Worm (Caenorhabditis elegans): Measurements from ENCODE around the gene mca-3.
A peak's percentile ranks its signal among the peaks of the same experiment; 100 is the strongest.

Gene mca-3

DNA sequence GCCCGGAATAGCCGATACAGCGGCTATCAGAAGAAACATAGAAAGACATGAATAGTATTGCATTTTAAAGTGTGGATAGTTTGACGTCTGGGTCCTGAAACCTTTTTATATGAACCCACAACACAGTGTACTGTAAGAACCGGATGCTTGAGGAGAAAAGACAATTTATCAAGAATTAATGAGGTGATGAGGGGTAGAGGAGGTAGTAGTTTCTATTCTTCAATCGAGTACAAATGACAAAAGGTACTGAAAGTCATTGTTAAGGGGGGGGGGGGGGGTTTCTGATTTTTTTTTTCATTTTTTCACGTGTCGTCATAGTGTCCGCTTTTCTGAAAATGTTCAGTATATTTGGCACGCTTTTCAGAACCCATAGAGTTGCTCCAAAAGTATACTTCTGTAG is 66.1 kb downstream of the mca-3 start, which contains the start of gene Y67D8C.7:
TSS of gene Y67D8C.7 (minus strand) at position 101 of the 400 bp plus-strand sequence.
- TF ChIP-seq sea-2 (GFP tag; IDR thresholded peaks at IDR 0.05), result no peak
- TF ChIP-seq sptf-2 (GFP tag; optimal IDR thresholded peaks at IDR 0.05), result no peak
- TF ChIP-seq hrde-1 (tag; optimal IDR thresholded peaks at IDR 0.05; ENCODE audit: borderline replicate concordance), result no peak
- no peak for TF ChIP-seq let-607 (tag; optimal IDR thresholded peaks at IDR 0.05)
- no peak for TF ChIP-seq mcd-1 (GFP tag; IDR thresholded peaks at IDR 0.05)
- TF ChIP-seq Y79H2A.3 (GFP tag; conservative IDR thresholded peaks at IDR 0.05), result no peak
- no peak for TF ChIP-seq hlh-12 (tag; optimal IDR thresholded peaks at IDR 0.05)
- TF ChIP-seq madf-3 (GFP tag; IDR thresholded peaks at IDR 0.05), result no peak
- no peak for TF ChIP-seq B0261.1 (tag; optimal IDR thresholded peaks at IDR 0.05)
- no peak for TF ChIP-seq hsf-1 (GFP tag; IDR thresholded peaks at IDR 0.05)
- no peak for TF ChIP-seq lir-1 (GFP tag; conservative IDR thresholded peaks at IDR 0.05)
- no peak for TF ChIP-seq rec-8 (tag; optimal IDR thresholded peaks at IDR 0.05)

DNA sequence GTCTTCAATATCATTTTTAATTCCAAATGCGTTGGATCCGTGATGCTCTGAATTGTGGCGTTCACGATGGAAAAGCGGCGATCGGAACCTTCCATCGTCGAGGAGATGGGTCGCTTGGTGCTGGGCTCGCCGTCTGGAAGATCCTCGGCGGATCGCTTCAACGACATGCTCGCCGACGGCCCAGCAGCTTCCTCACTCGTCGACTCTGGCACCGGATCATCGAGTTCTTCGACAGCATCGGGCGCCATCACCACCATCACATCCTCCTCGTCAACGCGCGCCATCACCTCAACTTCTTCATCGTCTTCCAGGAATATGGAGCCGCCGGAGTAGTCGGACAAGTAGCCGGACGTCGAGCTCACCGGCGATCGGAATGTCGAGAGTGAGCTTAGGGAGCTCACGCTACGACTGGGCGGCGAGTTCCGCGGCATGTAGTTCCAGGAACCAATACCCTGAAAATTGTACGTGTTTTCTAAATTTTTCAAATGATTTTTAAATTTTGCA is 70.0 kb downstream of the mca-3 start, which contains the start of gene Y67D8C.6:
TSS of gene Y67D8C.6 (minus strand) at position 454 of the 504 bp plus-strand sequence.
- TF ChIP-seq zfh-2 (GFP tag; conservative IDR thresholded peaks at IDR 0.05) (peak; percentile 84), mxl-1 (tag; optimal IDR thresholded peaks at IDR 0.05) (no peak), atf-7 (tag; optimal IDR thresholded peaks at IDR 0.05) (no peak), tbx-9 (tag; optimal IDR thresholded peaks at IDR 0.05; ENCODE audit: borderline replicate concordance) (no peak), K11D2.4 (GFP tag; IDR thresholded peaks at IDR 0.05) (no peak), bed-2 (GFP tag; IDR thresholded peaks at IDR 0.05) (no peak), egrh-3 (GFP tag; IDR thresholded peaks at IDR 0.05) (peak; percentile 72; the same call in 1 of the 2 replicates), mcd-1 (GFP tag; IDR thresholded peaks at IDR 0.05) (0 out of 2 replicates have a peak, but pooled peaks have one; percentile 19), ama-1 (optimal IDR thresholded peaks at IDR 0.05) (no peak), ama-1 (GFP tag; optimal IDR thresholded peaks at IDR 0.05) (no peak)

DNA sequence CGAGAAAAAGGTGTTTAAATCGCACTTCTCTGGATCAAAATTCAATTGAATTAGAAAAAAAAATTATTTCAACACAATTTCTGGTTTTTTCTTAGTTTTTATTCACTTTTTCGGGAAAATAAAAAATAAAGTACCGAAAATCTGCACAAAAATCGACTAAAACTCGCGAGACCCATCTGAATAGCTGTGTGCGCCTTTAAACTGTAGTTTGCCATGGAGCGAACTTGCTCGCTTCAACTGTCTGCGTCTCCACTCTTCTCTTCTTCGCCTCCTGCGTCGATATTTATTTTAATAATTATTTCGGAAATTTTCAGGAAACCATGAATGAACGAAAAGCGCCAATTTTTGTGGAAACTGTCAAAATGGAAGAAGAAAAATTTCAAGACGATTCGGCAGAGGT is 77.1 kb downstream of the mca-3 start:
- TF ChIP-seq D2030.7 (GFP tag; IDR thresholded peaks at IDR 0.05) (peak; percentile 70), xnd-1 (tag; optimal IDR thresholded peaks at IDR 0.05) (peak; percentile 55), Y53G8AR.9 (GFP tag; conservative IDR thresholded peaks at IDR 0.05) (no peak), ccch-3 (GFP tag; optimal IDR thresholded peaks at IDR 0.05) (no peak), mcd-1 (GFP tag; IDR thresholded peaks at IDR 0.05) (peak; percentile 87), madf-6 (GFP tag; IDR thresholded peaks at IDR 0.05) (peak; percentile 86), dpff-1 (tag; optimal IDR thresholded peaks at IDR 0.05) (no peak), lag-1 (GFP tag; IDR thresholded peaks at IDR 0.05) (no peak), F22D6.2 (tag; optimal IDR thresholded peaks at IDR 0.05) (no peak), F10E7.11 (tag; optimal IDR thresholded peaks at IDR 0.05) (no peak), ztf-25 (GFP tag; IDR thresholded peaks at IDR 0.05) (no peak), F49E8.2 (tag; optimal IDR thresholded peaks at IDR 0.05; ENCODE audit: insufficient read depth) (peak; percentile 28), gei-17 (GFP tag; optimal IDR thresholded peaks at IDR 0.05) (no peak), efl-1 (GFP tag; optimal IDR thresholded peaks at IDR 0.05) (peak; percentile 35), attf-3 (GFP tag; conservative IDR thresholded peaks at IDR 0.05) (peak; percentile 55; the same call in 1 of the 2 replicates), lsl-1 (GFP tag; optimal IDR thresholded peaks at IDR 0.05) (peak; percentile 90), ztf-28 (GFP tag; IDR thresholded peaks at IDR 0.05) (0 out of 2 replicates have a peak, but pooled peaks have one; percentile 57), F23B12.7 (tag; optimal IDR thresholded peaks at IDR 0.05; ENCODE audit: insufficient read depth) (no peak), F33H1.4 (GFP tag; IDR thresholded peaks at IDR 0.05) (peak; percentile 83), ceh-91 (GFP tag; IDR thresholded peaks at IDR 0.05) (peak; percentile 82), ceh-100 (GFP tag; IDR thresholded peaks at IDR 0.05) (peak; percentile 68; the same call in 1 of the 2 replicates), ama-1 (optimal IDR thresholded peaks at IDR 0.05) (no peak), ama-1 (GFP tag; optimal IDR thresholded peaks at IDR 0.05) (no peak), K12H6.12 (tag; optimal IDR thresholded peaks at IDR 0.05) (no peak), ztf-3 (GFP tag; optimal IDR thresholded peaks at IDR 0.05) (no peak)
